Fruit fly (Drosophila melanogaster) whole organism, embryonic: ENCODE data around the gene Tengl3.
A peak's percentile ranks its signal among the peaks of the same experiment; 100 is the strongest.

ENCODE experiments used
- CG12071 ChIP-seq: fragments of 200-800 bp; sonication (Bioruptor generic); optimal IDR thresholded peaks from 3 replicates; lab custom pipeline; 2018; ENCODE audit warnings: missing biosample characterization, mild to moderate bottlenecking, missing genetic modification characterization
- CG12236 ChIP-seq: fragments of 200-800 bp; sonication (Bioruptor generic); optimal IDR thresholded peaks from 2 replicates; lab custom pipeline; 2016; ENCODE audit warnings: missing biosample characterization, missing genetic modification characterization
- CG13287 ChIP-seq: fragments of 200-800 bp; sonication (Bioruptor generic); IDR thresholded peaks from 2 replicates; pipeline ENCODE4 v1.3.6; 2022; ENCODE audit warnings: missing biosample characterization, missing genetic modification characterization; ENCODE audit not compliant: partially characterized antibody
- CG13894 ChIP-seq: fragments of 200-800 bp; sonication (Bioruptor generic); optimal IDR thresholded peaks from 3 replicates; lab custom pipeline; 2018; ENCODE audit warnings: missing biosample characterization, mild to moderate bottlenecking, missing genetic modification characterization, moderate library complexity
- CG14050 ChIP-seq: fragments of 200-800 bp; sonication (Bioruptor generic); IDR thresholded peaks from 3 replicates; pipeline ENCODE4 v1.3.6; 2022; ENCODE audit warnings: missing biosample characterization, missing genetic modification characterization
- CG14441 ChIP-seq: fragments of 200-800 bp; sonication (Bioruptor generic); IDR thresholded peaks from 2 replicates; pipeline ENCODE4 v1.3.6; 2022; ENCODE audit warnings: missing biosample characterization, missing genetic modification characterization
- CG1603 ChIP-seq: fragments of 200-800 bp; sonication (Bioruptor generic); optimal IDR thresholded peaks from 2 replicates; lab custom pipeline; 2019; ENCODE audit warnings: missing biosample characterization, mild to moderate bottlenecking, missing genetic modification characterization, moderate library complexity
- CG17802 ChIP-seq: fragments of 200-800 bp; sonication (Bioruptor generic); optimal IDR thresholded peaks from 2 replicates; lab custom pipeline; 2018; ENCODE audit warnings: missing biosample characterization, mild to moderate bottlenecking, missing genetic modification characterization, moderate library complexity
- CG2889 ChIP-seq: fragments of 200-800 bp; sonication (Bioruptor generic); IDR thresholded peaks from 3 replicates; pipeline ENCODE4 v1.3.6; 2022; ENCODE audit warnings: missing biosample characterization, missing genetic modification characterization
- CG30403 ChIP-seq: fragments of 200-800 bp; sonication (Bioruptor generic); optimal IDR thresholded peaks from 3 replicates; lab custom pipeline; 2016; ENCODE audit warnings: missing biosample characterization, missing genetic modification characterization
- CG31388 ChIP-seq: fragments of 200-800 bp; sonication (Bioruptor generic); optimal IDR thresholded peaks from 2 replicates; lab custom pipeline; 2016; ENCODE audit warnings: missing biosample characterization, missing genetic modification characterization
- CG33213 ChIP-seq: fragments of 200-800 bp; sonication (Bioruptor generic); optimal IDR thresholded peaks from 3 replicates; lab custom pipeline; 2016; ENCODE audit warnings: missing biosample characterization, missing genetic modification characterization
- CG3838 ChIP-seq: fragments of 200-800 bp; sonication (Bioruptor generic); optimal IDR thresholded peaks from 3 replicates; lab custom pipeline; 2016; ENCODE audit warnings: missing biosample characterization, missing genetic modification characterization
- CG4424 ChIP-seq: fragments of 200-800 bp; sonication (Bioruptor generic); optimal IDR thresholded peaks from 3 replicates; lab custom pipeline; 2016; ENCODE audit warnings: missing biosample characterization, missing genetic modification characterization
- CG5245 ChIP-seq: fragments of 200-800 bp; sonication (Bioruptor generic); optimal IDR thresholded peaks from 3 replicates; lab custom pipeline; 2016; ENCODE audit warnings: missing biosample characterization, missing genetic modification characterization
- CG6791 ChIP-seq: fragments of 200-800 bp; sonication (Bioruptor generic); IDR thresholded peaks from 3 replicates; pipeline ENCODE4 v1.3.6; 2022; ENCODE audit warnings: missing biosample characterization, missing genetic modification characterization; ENCODE audit not compliant: partially characterized antibody
- CG6813 ChIP-seq: fragments of 200-800 bp; sonication (Bioruptor generic); optimal IDR thresholded peaks from 2 replicates; lab custom pipeline; 2017; ENCODE audit warnings: missing biosample characterization, missing genetic modification characterization, mild to moderate bottlenecking, moderate library complexity, missing genetic modification reagents
- CG7839 ChIP-seq: fragments of 200-800 bp; sonication (Bioruptor generic); optimal IDR thresholded peaks from 3 replicates; lab custom pipeline; 2018; ENCODE audit warnings: missing biosample characterization, mild to moderate bottlenecking, missing genetic modification characterization, moderate library complexity
- CTCF ChIP-seq: fragments of 200-800 bp; sonication (Bioruptor generic); optimal IDR thresholded peaks from 2 replicates; lab custom pipeline; 2017; ENCODE audit warnings: missing biosample characterization, mild to moderate bottlenecking, missing genetic modification characterization, moderate library complexity
- CoRest ChIP-seq: fragments of 200-800 bp; sonication (Bioruptor generic); optimal IDR thresholded peaks from 3 replicates; lab custom pipeline; 2018; ENCODE audit warnings: missing biosample characterization, mild to moderate bottlenecking, missing genetic modification characterization, moderate library complexity
- Dfd ChIP-seq, 2 experiments: fragments of >200 bp; optimal IDR thresholded peaks; 2 replicates each; lab custom pipeline; 2017; ENCODE audit warnings: missing biosample characterization in 2 of 2, missing genetic modification characterization in 2 of 2
- Dp ChIP-seq: fragments of 200-800 bp; sonication (Bioruptor generic); optimal IDR thresholded peaks from 2 replicates; lab custom pipeline; 2018; ENCODE audit warnings: missing biosample characterization, mild to moderate bottlenecking, missing genetic modification characterization, moderate library complexity
- Drgx ChIP-seq: fragments of 200-800 bp; sonication (Bioruptor generic); IDR thresholded peaks from 2 replicates; pipeline ENCODE4 v1.3.6; 2022; ENCODE audit warnings: missing biosample characterization, missing genetic modification characterization
- GATAe ChIP-seq: fragments of 200-800 bp; sonication (Bioruptor generic); conservative IDR thresholded peaks from 2 replicates; pipeline ENCODE4 v1.3.6; 2022; ENCODE audit warnings: missing biosample characterization, missing genetic modification characterization
- Hey ChIP-seq: fragments of 200-800 bp; sonication (Bioruptor generic); optimal IDR thresholded peaks from 3 replicates; lab custom pipeline; 2018; ENCODE audit warnings: missing biosample characterization, mild to moderate bottlenecking, missing genetic modification characterization
- MTF-1 ChIP-seq: fragments of 200-800 bp; sonication (Bioruptor generic); optimal IDR thresholded peaks from 2 replicates; lab custom pipeline; 2018; ENCODE audit warnings: missing biosample characterization, mild to moderate bottlenecking, missing genetic modification characterization, borderline replicate concordance
- Nf-YB ChIP-seq: fragments of 200-800 bp; sonication (Bioruptor generic); optimal IDR thresholded peaks from 3 replicates; lab custom pipeline; 2019; ENCODE audit warnings: missing biosample characterization, mild to moderate bottlenecking, missing genetic modification characterization, moderate library complexity
- Opbp ChIP-seq: fragments of 200-800 bp; sonication (Bioruptor generic); IDR thresholded peaks from 3 replicates; pipeline ENCODE4 v1.3.6; 2022; ENCODE audit warnings: missing biosample characterization, missing genetic modification characterization; ENCODE audit not compliant: partially characterized antibody
- Stat92E ChIP-seq, 3 experiments: fragments of >200 bp in 2 of 3; fragments of 200-800 bp in 1 of 3; sonication (Bioruptor generic) in 1 of 3; optimal IDR thresholded peaks; 2 replicates each; lab custom pipeline; 2017 to 2019; ENCODE audit warnings: missing biosample characterization in 3 of 3, missing genetic modification characterization in 3 of 3, mild to moderate bottlenecking in 1 of 3, moderate library complexity in 1 of 3
- ab ChIP-seq: fragments of 200-800 bp; sonication (Bioruptor generic); optimal IDR thresholded peaks from 2 replicates; lab custom pipeline; 2016; ENCODE audit warnings: missing biosample characterization, missing genetic modification characterization
- ase ChIP-seq: fragments of 200-800 bp; sonication (Bioruptor generic); IDR thresholded peaks from 3 replicates; pipeline ENCODE4 v1.3.6; 2022; ENCODE audit warnings: missing biosample characterization, missing genetic modification characterization
- bab2 ChIP-seq: fragments of 200-800 bp; sonication (Bioruptor generic); optimal IDR thresholded peaks from 2 replicates; lab custom pipeline; 2016; ENCODE audit warnings: missing biosample characterization, missing genetic modification characterization
- bowl ChIP-seq: fragments of 200-800 bp; sonication (Bioruptor generic); IDR thresholded peaks from 2 replicates; pipeline ENCODE4 v1.3.6; 2022; ENCODE audit warnings: missing biosample characterization, missing genetic modification characterization
- btn ChIP-seq: fragments of 200-800 bp; sonication (Bioruptor generic); optimal IDR thresholded peaks from 2 replicates; lab custom pipeline; 2016; ENCODE audit warnings: missing biosample characterization, missing genetic modification characterization
- disco-r ChIP-seq: fragments of 200-800 bp; sonication (Bioruptor generic); optimal IDR thresholded peaks from 2 replicates; lab custom pipeline; 2016; ENCODE audit warnings: missing biosample characterization, missing genetic modification characterization
- dmrt11E ChIP-seq: fragments of 200-800 bp; sonication (Bioruptor generic); optimal IDR thresholded peaks from 3 replicates; lab custom pipeline; 2018; ENCODE audit warnings: missing biosample characterization, mild to moderate bottlenecking, missing genetic modification characterization, moderate library complexity
- dpn ChIP-seq, 2 experiments: fragments of 200-800 bp; sonication (Bioruptor generic); optimal IDR thresholded peaks; 3 replicates each; lab custom pipeline; 2016; ENCODE audit warnings: missing biosample characterization in 2 of 2, missing genetic modification characterization in 2 of 2
- ems ChIP-seq: fragments of 200-800 bp; sonication (Bioruptor generic); optimal IDR thresholded peaks from 3 replicates; lab custom pipeline; 2016; ENCODE audit warnings: missing biosample characterization, missing genetic modification characterization
- fd64A ChIP-seq: fragments of 200-800 bp; sonication (Bioruptor generic); optimal IDR thresholded peaks from 3 replicates; lab custom pipeline; 2018; ENCODE audit warnings: missing biosample characterization, mild to moderate bottlenecking, missing genetic modification characterization
- fru ChIP-seq: fragments of >200 bp; optimal IDR thresholded peaks from 2 replicates; lab custom pipeline; 2017
- gsb ChIP-seq: fragments of 200-800 bp; sonication (Bioruptor generic); IDR thresholded peaks from 2 replicates; pipeline ENCODE4 v1.3.6; 2022; ENCODE audit warnings: missing biosample characterization, missing genetic modification characterization
- h ChIP-seq: fragments of >200 bp; optimal IDR thresholded peaks from 2 replicates; lab custom pipeline; 2017
- ham ChIP-seq: fragments of 200-800 bp; sonication (Bioruptor generic); IDR thresholded peaks from 2 replicates; pipeline ENCODE4 v1.3.6; 2022; ENCODE audit warnings: missing biosample characterization, missing genetic modification characterization
- lov ChIP-seq, 2 experiments: fragments of 200-800 bp in 1 of 2; fragments of >200 bp in 1 of 2; sonication (Bioruptor generic) in 1 of 2; IDR thresholded peaks in 1 of 2; optimal IDR thresholded peaks in 1 of 2; 2 replicates in 1 of 2; 3 replicates in 1 of 2; pipeline versions ENCODE4 v1.3.6 to Lab custom; 2017 to 2022; ENCODE audit warnings: missing biosample characterization in 1 of 2, missing genetic modification characterization in 1 of 2
- pita ChIP-seq: fragments of 200-800 bp; sonication (Bioruptor generic); optimal IDR thresholded peaks from 2 replicates; lab custom pipeline; 2017; ENCODE audit warnings: missing biosample characterization, mild to moderate bottlenecking, missing genetic modification characterization
- rib ChIP-seq: fragments of 200-800 bp; sonication (Bioruptor generic); IDR thresholded peaks from 2 replicates; pipeline ENCODE4 v1.3.6; 2022; ENCODE audit warnings: missing biosample characterization, missing genetic modification characterization
- salm ChIP-seq: fragments of 200-800 bp; sonication (Bioruptor generic); optimal IDR thresholded peaks from 2 replicates; lab custom pipeline; 2018; ENCODE audit warnings: missing biosample characterization, mild to moderate bottlenecking, missing genetic modification characterization
- scrt ChIP-seq: fragments of 200-800 bp; sonication (Bioruptor generic); optimal IDR thresholded peaks from 2 replicates; lab custom pipeline; 2018; ENCODE audit warnings: missing biosample characterization, mild to moderate bottlenecking, missing genetic modification characterization, moderate library complexity
- sens-2 ChIP-seq: fragments of 200-800 bp; sonication (Bioruptor generic); IDR thresholded peaks from 2 replicates; pipeline ENCODE4 v1.3.6; 2022; ENCODE audit warnings: missing biosample characterization, missing genetic modification characterization
- trem ChIP-seq: fragments of 200-800 bp; optimal IDR thresholded peaks from 3 replicates; lab custom pipeline; 2019; ENCODE audit warnings: missing biosample characterization, mild to moderate bottlenecking, missing genetic modification characterization, moderate library complexity
- zen ChIP-seq: fragments of 200-800 bp; sonication (Bioruptor generic); optimal IDR thresholded peaks from 3 replicates; lab custom pipeline; 2018; ENCODE audit warnings: missing biosample characterization, mild to moderate bottlenecking, missing genetic modification characterization, moderate library complexity
- zfh2 ChIP-seq: fragments of 200-800 bp; sonication (Bioruptor generic); optimal IDR thresholded peaks from 2 replicates; lab custom pipeline; 2016; ENCODE audit warnings: missing biosample characterization, missing genetic modification characterization

The Tengl3 gene

DNA sequence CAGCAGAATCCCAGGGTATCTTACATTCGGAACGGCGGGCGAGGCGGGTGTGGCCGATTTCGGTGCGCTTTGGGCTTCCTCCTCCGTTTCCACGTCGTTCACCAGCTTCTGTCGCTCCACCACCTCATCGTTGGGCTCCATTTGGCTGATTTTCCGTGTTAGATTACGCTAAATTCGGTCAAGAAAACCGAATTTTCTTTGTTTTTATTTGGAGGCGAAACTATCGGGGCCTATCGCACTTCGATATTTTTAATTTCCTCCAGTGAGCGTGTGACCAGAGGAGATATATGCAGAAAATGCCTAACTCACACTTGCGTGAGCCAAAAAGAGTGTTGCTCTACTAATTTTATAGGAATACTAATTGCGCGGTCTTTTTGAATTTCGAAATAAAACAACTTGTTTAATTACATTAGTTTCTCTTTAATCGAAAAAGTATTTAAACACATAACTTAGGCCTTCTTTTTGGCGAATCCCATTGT lies 45.9 kb downstream of the Tengl3 start, which contains the start of gene CG10874 (continued):
- TF ChIP-seq Hey (tag; lab: Kevin White, UChicago) = no peak
- TF ChIP-seq ham (GFP tag; lab: Robert Waterston, UW) = no peak
- TF ChIP-seq pita (GFP tag; lab: Kevin White, UChicago) = no peak
- TF ChIP-seq CG17802 (tag; lab: Kevin White, UChicago) = no peak
- TF ChIP-seq bowl (GFP tag; lab: Robert Waterston, UW) = no peak
- no peak for TF ChIP-seq CG31388 (GFP tag; lab: Kevin White, UChicago)
- no peak for TF ChIP-seq ase (GFP tag; lab: Robert Waterston, UW)
- TF ChIP-seq Dp (GFP tag; lab: Kevin White, UChicago) = peak; percentile 99
- no peak for TF ChIP-seq ab (GFP tag; lab: Kevin White, UChicago)
- no peak for TF ChIP-seq CG3838 (GFP tag; lab: Kevin White, UChicago)
- TF ChIP-seq gsb (GFP tag; lab: Robert Waterston, UW) = no peak
- TF ChIP-seq fd64A (GFP tag; lab: Kevin White, UChicago) = no peak
- no peak for TF ChIP-seq CG6813 (GFP tag; lab: Kevin White, UChicago)
- no peak for TF ChIP-seq MTF-1 (GFP tag; lab: Kevin White, UChicago)
- TF ChIP-seq CG13287 (GFP tag; lab: Robert Waterston, UW) = no peak
- TF ChIP-seq CTCF (GFP tag; lab: Kevin White, UChicago) = no peak
- peak; percentile 37 for TF ChIP-seq CoRest (tag; lab: Kevin White, UChicago)
- TF ChIP-seq CG1603 (tag; lab: Kevin White, UChicago) = peak; percentile 72
- no peak for TF ChIP-seq scrt (GFP tag; lab: Kevin White, UChicago)
- TF ChIP-seq CG5245 (GFP tag; lab: Kevin White, UChicago) = no peak
- TF ChIP-seq CG7839 = no peak
- no peak for TF ChIP-seq dpn (GFP tag; optimal IDR thresholded peaks at IDR 0.05; lab: Kevin White, UChicago)
- no peak for TF ChIP-seq dmrt11E (tag; lab: Kevin White, UChicago)
- no peak for TF ChIP-seq Opbp (GFP tag; lab: Robert Waterston, UW)
- no peak for TF ChIP-seq Stat92E (GFP tag; optimal IDR thresholded peaks at IDR 0.05; lab: Kevin White, UChicago)
- TF ChIP-seq CG12071 (GFP tag; lab: Kevin White, UChicago) = no peak
- no peak for TF ChIP-seq CG6791
- no peak for TF ChIP-seq CG4424
- TF ChIP-seq CG12236 (GFP tag; lab: Kevin White, UChicago) = no peak
- no peak for TF ChIP-seq sens-2 (GFP tag; lab: Robert Waterston, UW)
- no peak for TF ChIP-seq fru (lab: Kevin White, UChicago)
- peak; percentile 40 for TF ChIP-seq zen (tag; lab: Kevin White, UChicago)
- no peak for TF ChIP-seq CG30403 (GFP tag; lab: Kevin White, UChicago)
- no peak for TF ChIP-seq lov (optimal IDR thresholded peaks at IDR 0.05; lab: Kevin White, UChicago)
- TF ChIP-seq lov (GFP tag; IDR thresholded peaks at IDR 0.05; lab: Robert Waterston, UW) = no peak
- no peak for TF ChIP-seq CG14050
- no peak for TF ChIP-seq ems (GFP tag; lab: Kevin White, UChicago)
- no peak for TF ChIP-seq Dfd (GFP tag; optimal IDR thresholded peaks at IDR 0.05; lab: Kevin White, UChicago)
- TF ChIP-seq disco-r (GFP tag; lab: Kevin White, UChicago) = no peak
- TF ChIP-seq trem (tag; lab: Kevin White, UChicago) = peak; percentile 60
- TF ChIP-seq btn = no peak
- TF ChIP-seq CG14441 (GFP tag; lab: Robert Waterston, UW) = no peak
- TF ChIP-seq CG2889 (GFP tag; lab: Robert Waterston, UW) = no peak
- no peak for TF ChIP-seq h (lab: Kevin White, UChicago)
- TF ChIP-seq CG33213 = peak; percentile 65
- no peak for TF ChIP-seq bab2 (GFP tag; lab: Kevin White, UChicago)
- peak; percentile 66 for TF ChIP-seq CG13894
- no peak for TF ChIP-seq salm (tag; lab: Kevin White, UChicago)
- TF ChIP-seq Nf-YB = peak; percentile 6
- no peak for TF ChIP-seq Drgx
- no peak for TF ChIP-seq rib
- TF ChIP-seq GATAe (GFP tag; lab: Robert Waterston, UW) = no peak
- TF ChIP-seq zfh2 (GFP tag; lab: Kevin White, UChicago) = no peak
